Worm (Caenorhabditis elegans) whole organism, young adult: ENCODE results near the gene srbc-84.
"Not testable (repeated sequence)": the region's sequence is repeated elsewhere in the genome, so short reads cannot be mapped to it uniquely, and the experiment has no call there.

Experiments used
- B0261.1 ChIP-seq: sonication (generic microtip); optimal IDR thresholded peaks from 2 replicates; lab custom pipeline; 2016; ENCODE audit warnings: mild to moderate bottlenecking, missing genetic modification characterization, moderate library complexity, missing compliant biosample characterization
- C17E4.6 ChIP-seq: fragments of 200-800 bp; sonication (Bioruptor generic); IDR thresholded peaks from 2 replicates; pipeline ENCODE4 v1.3.6; 2022; ENCODE audit warnings: missing genetic modification reagents, missing genetic modification characterization, missing compliant biosample characterization
- D2030.7 ChIP-seq: fragments of 200-800 bp; sonication (Bioruptor generic); IDR thresholded peaks from 2 replicates; pipeline ENCODE4 v1.3.6; 2022; ENCODE audit warnings: missing genetic modification reagents, missing genetic modification characterization, missing compliant biosample characterization
- F23B12.7 ChIP-seq: sonication (generic microtip); optimal IDR thresholded peaks from 2 replicates; lab custom pipeline; 2017; ENCODE audit warnings: missing genetic modification characterization, mild to moderate bottlenecking, missing compliant biosample characterization, antibody characterized with exemption, moderate library complexity; ENCODE audit not compliant: insufficient read depth
- F39B2.1 ChIP-seq: fragments of 200-800 bp; sonication (Bioruptor generic); IDR thresholded peaks from 2 replicates; pipeline ENCODE4 v1.3.6; 2022; ENCODE audit warnings: missing genetic modification reagents, missing genetic modification characterization, missing compliant biosample characterization
- F49E8.2 ChIP-seq: sonication (generic microtip); optimal IDR thresholded peaks from 3 replicates; lab custom pipeline; 2017; ENCODE audit warnings: missing genetic modification characterization, mild to moderate bottlenecking, missing compliant biosample characterization, antibody characterized with exemption, moderate library complexity; ENCODE audit not compliant: insufficient read depth
- athp-1 ChIP-seq: sonication (generic microtip); optimal IDR thresholded peaks from 2 replicates; lab custom pipeline; 2017; ENCODE audit warnings: mild to moderate bottlenecking, missing genetic modification characterization, missing compliant biosample characterization
- cebp-2 ChIP-seq: fragments of 200-800 bp; sonication (Bioruptor generic); IDR thresholded peaks from 2 replicates; pipeline ENCODE4 v1.3.6; 2022; ENCODE audit warnings: missing genetic modification characterization, missing compliant biosample characterization
- ceh-40 ChIP-seq: fragments of 200-800 bp; sonication (Bioruptor generic); IDR thresholded peaks from 2 replicates; pipeline ENCODE4 v1.3.6; 2022; ENCODE audit warnings: missing genetic modification characterization, missing compliant biosample characterization
- die-1 ChIP-seq: sonication (generic microtip); optimal IDR thresholded peaks from 2 replicates; lab custom pipeline; 2016; ENCODE audit warnings: missing genotype, mild to moderate bottlenecking, missing genetic modification characterization, missing compliant biosample characterization
- dox-1 ChIP-seq: fragments of 200-800 bp; sonication (Bioruptor generic); IDR thresholded peaks from 2 replicates; pipeline ENCODE4 v1.3.6; 2022; ENCODE audit warnings: missing genetic modification reagents, missing genetic modification characterization, missing compliant biosample characterization
- egrh-3 ChIP-seq: fragments of 200-800 bp; sonication (Bioruptor generic); IDR thresholded peaks from 2 replicates; pipeline ENCODE4 v1.3.6; 2022; ENCODE audit warnings: missing genetic modification reagents, missing genetic modification characterization, missing compliant biosample characterization
- hlh-12 ChIP-seq: sonication (generic microtip); optimal IDR thresholded peaks from 2 replicates; lab custom pipeline; 2016; ENCODE audit warnings: missing genetic modification characterization, missing compliant biosample characterization
- hmg-1.2 ChIP-seq: fragments of 200-800 bp; sonication (Bioruptor generic); IDR thresholded peaks from 2 replicates; pipeline ENCODE4 v1.3.6; 2022; ENCODE audit warnings: missing genetic modification reagents, missing genetic modification characterization, missing compliant biosample characterization
- hsf-1 ChIP-seq: fragments of 200-800 bp; sonication (Bioruptor generic); IDR thresholded peaks from 2 replicates; pipeline ENCODE4 v1.3.6; 2022; ENCODE audit warnings: missing genetic modification reagents, missing genetic modification characterization, missing compliant biosample characterization
- lin-26 ChIP-seq: fragments of 200-800 bp; sonication (Bioruptor generic); IDR thresholded peaks from 2 replicates; pipeline ENCODE4 v1.3.6; 2022; ENCODE audit warnings: missing genetic modification reagents, missing genetic modification characterization, missing compliant biosample characterization
- madf-10 ChIP-seq: sonication (generic microtip); optimal IDR thresholded peaks from 2 replicates; lab custom pipeline; 2016; ENCODE audit warnings: mild to moderate bottlenecking, missing genetic modification characterization, missing compliant biosample characterization
- mcd-1 ChIP-seq: fragments of 200-800 bp; sonication (Bioruptor generic); IDR thresholded peaks from 2 replicates; pipeline ENCODE4 v1.3.6; 2022; ENCODE audit warnings: missing genetic modification reagents, missing genetic modification characterization, missing compliant biosample characterization
- nhr-80 ChIP-seq: sonication (generic microtip); optimal IDR thresholded peaks from 2 replicates; lab custom pipeline; 2016; ENCODE audit warnings: missing genetic modification characterization, missing compliant biosample characterization
- nhr-90 ChIP-seq: sonication (generic microtip); optimal IDR thresholded peaks from 2 replicates; lab custom pipeline; 2016; ENCODE audit warnings: missing genotype, mild to moderate bottlenecking, missing genetic modification characterization, missing compliant biosample characterization
- pbrm-1 ChIP-seq: fragments of 200-800 bp; sonication (Bioruptor generic); IDR thresholded peaks from 2 replicates; pipeline ENCODE4 v1.3.6; 2022; ENCODE audit warnings: missing genetic modification reagents, missing genetic modification characterization, missing compliant biosample characterization
- rpc-1 ChIP-seq, 2 experiments: fragments of 150-350 bp in 1 of 2; sonication (generic microtip) in 1 of 2; optimal IDR thresholded peaks; 2 replicates each; lab custom pipeline; 2014 to 2018; ENCODE audit warnings: missing biosample characterization in 1 of 2, missing genetic modification characterization in 1 of 2, missing genetic modification reagents in 1 of 2, missing genotype in 1 of 2
- snpc-4 ChIP-seq, 5 experiments: fragments of 150-350 bp in 1 of 5; sonication (generic microtip) in 4 of 5; optimal IDR thresholded peaks; 2 replicates each; lab custom pipeline; 2014 to 2018; ENCODE audit warnings: missing genetic modification characterization in 5 of 5, missing biosample characterization in 3 of 5, antibody characterized with exemption in 2 of 5, mild to moderate bottlenecking in 2 of 5, missing compliant biosample characterization in 2 of 5, missing genotype in 2 of 5, moderate library complexity in 2 of 5, missing genetic modification reagents in 1 of 5
- tbp1 ChIP-seq: fragments of 200-800 bp; sonication (Bioruptor generic); optimal IDR thresholded peaks from 2 replicates; lab custom pipeline; 2018; ENCODE audit warnings: mild to moderate bottlenecking, missing genetic modification characterization, missing compliant biosample characterization
- ztf-18 ChIP-seq: sonication (generic microtip); optimal IDR thresholded peaks from 2 replicates; lab custom pipeline; 2016; ENCODE audit warnings: missing genotype, mild to moderate bottlenecking, missing genetic modification characterization, missing compliant biosample characterization
- ztf-25 ChIP-seq: fragments of 200-800 bp; sonication (Bioruptor generic); IDR thresholded peaks from 2 replicates; pipeline ENCODE4 v1.3.6; 2022; ENCODE audit warnings: missing genetic modification reagents, missing genetic modification characterization, missing compliant biosample characterization

srbc-84 gene

DNA sequence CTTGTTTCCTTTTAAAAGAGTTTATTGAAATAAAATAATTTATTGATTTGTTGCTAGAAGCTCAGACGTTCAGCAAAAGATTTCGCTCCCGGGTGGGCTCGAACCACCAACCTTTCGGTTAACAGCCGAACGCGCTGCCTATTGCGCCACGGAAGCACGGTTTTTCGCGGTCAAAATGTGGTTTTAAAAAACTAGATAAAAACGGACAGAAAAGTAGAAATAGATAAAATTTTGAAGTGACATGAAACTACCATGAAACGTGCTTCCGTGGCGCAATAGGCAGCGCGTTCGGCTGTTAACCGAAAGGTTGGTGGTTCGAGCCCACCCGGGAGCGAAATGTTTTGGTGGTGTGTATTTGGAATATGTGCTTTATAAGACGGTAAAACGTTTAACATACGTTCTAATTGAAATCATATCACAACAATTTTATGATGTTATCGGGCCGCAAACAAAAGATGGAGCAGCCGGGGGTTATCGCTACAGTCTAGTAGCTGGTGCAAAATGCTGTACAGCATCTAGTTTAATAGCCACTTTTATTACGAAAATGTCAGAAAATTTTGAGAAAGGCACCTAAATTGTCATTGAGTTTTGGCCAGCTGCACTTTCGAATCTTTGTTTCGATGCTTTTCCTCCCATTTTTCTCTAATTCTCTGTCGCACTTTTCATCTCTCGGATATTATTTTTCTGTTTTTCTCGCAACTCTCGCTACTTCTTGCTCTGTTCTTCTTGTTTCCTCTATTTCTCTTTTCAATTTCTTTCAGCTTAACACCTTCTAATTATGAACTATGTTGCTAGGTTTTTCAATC is 39.7 kb downstream of the srbc-84 start, which contains the start of gene slc-9B.2 (continued):
- TF ChIP-seq ceh-40 (GFP tag; lab: Robert Waterston, UW), result peak; percentile 34; the same call in 1 of the 2 replicates
- TF ChIP-seq F23B12.7 (tag; lab: Kevin White, UChicago), result peak; percentile 40
- TF ChIP-seq hmg-1.2 (GFP tag; lab: Robert Waterston, UW), result peak; percentile 48
- TF ChIP-seq athp-1 (tag; lab: Kevin White, UChicago), result peak; percentile 11
- peak; percentile 63 for TF ChIP-seq D2030.7 (GFP tag; lab: Robert Waterston, UW)

DNA sequence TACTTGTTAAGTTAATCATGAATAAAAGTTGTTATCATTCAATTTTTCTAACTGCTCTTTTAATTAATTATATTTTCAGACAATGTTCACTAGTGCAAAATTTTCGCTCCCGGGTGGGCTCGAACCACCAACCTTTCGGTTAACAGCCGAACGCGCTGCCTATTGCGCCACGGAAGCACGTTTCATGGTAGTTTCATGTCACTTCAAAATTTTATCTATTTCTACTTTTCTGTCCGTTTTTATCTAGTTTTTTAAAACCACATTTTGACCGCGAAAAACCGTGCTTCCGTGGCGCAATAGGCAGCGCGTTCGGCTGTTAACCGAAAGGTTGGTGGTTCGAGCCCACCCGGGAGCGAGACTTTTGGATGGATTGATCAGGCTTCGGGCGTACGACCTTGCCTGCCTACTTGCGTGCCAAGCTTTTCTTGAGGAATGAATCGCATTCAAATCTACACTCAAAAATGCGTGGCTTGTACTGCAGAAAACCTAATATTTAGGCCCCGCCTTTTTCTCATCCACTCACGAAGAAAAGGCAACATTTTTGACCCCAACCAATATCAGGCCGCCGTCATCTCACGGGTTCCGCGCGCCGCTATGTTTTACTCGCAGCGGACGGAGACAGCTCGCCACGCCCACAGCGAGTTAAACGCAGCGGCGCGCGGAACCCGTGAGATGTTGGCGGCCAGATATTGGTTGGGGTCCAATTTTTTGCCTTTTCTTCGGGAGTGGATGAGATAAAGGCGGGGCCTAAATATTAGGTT is 42.9 kb downstream of the srbc-84 start:
- TF ChIP-seq die-1 (tag; lab: Kevin White, UChicago), result peak; percentile 13
- TF ChIP-seq F49E8.2, result peak; percentile 0
- TF ChIP-seq tbp1, result peak; percentile 82
- TF ChIP-seq egrh-3 (GFP tag; lab: Robert Waterston, UW), result 0 out of 2 replicates have a peak, but pooled peaks have one; percentile 17
- TF ChIP-seq dox-1 (GFP tag; lab: Robert Waterston, UW), result 0 out of 2 replicates have a peak, but pooled peaks have one; percentile 35
- 0 out of 2 replicates have a peak, but pooled peaks have one; percentile 2 for TF ChIP-seq ztf-25 (GFP tag; lab: Robert Waterston, UW)
- TF ChIP-seq snpc-4 (GFP tag; optimal IDR thresholded peaks at IDR 0.05; lab: Kevin White, UChicago), result not testable (repeated sequence)
- peak in 2 of 4 experiments; percentile 77 to 81 for TF ChIP-seq snpc-4 (tag; optimal IDR thresholded peaks at IDR 0.05; lab: Kevin White, UChicago)
- peak; percentile 10 for TF ChIP-seq madf-10 (tag; lab: Kevin White, UChicago)
- 0 out of 2 replicates have a peak, but pooled peaks have one; percentile 12 for TF ChIP-seq hsf-1 (GFP tag; lab: Robert Waterston, UW)
- TF ChIP-seq pbrm-1 (GFP tag; lab: Robert Waterston, UW), result 0 out of 2 replicates have a peak, but pooled peaks have one; percentile 43
- 0 out of 2 replicates have a peak, but pooled peaks have one; percentile 40 for TF ChIP-seq mcd-1
- 0 out of 2 replicates have a peak, but pooled peaks have one; percentile 64 for TF ChIP-seq cebp-2
- TF ChIP-seq lin-26, result peak; percentile 36; the same call in 1 of the 2 replicates
- peak; percentile 67 for TF ChIP-seq B0261.1 (tag; lab: Kevin White, UChicago)
- TF ChIP-seq nhr-90 (tag; lab: Kevin White, UChicago), result peak; percentile 10
- peak; percentile 33; the same call in 1 of the 2 replicates for TF ChIP-seq hmg-1.2 (GFP tag; lab: Robert Waterston, UW)
- TF ChIP-seq rpc-1 (optimal IDR thresholded peaks at IDR 0.05; lab: Kevin White, UChicago), result peak; percentile 54
- TF ChIP-seq rpc-1 (tag; optimal IDR thresholded peaks at IDR 0.05; lab: Kevin White, UChicago), result peak; percentile 72
- TF ChIP-seq D2030.7 (GFP tag; lab: Robert Waterston, UW), result 0 out of 2 replicates have a peak, but pooled peaks have one; percentile 34
- TF ChIP-seq ztf-18, result peak; percentile 34

ce11 chrV:16342258-16342618 is 43.5 kb downstream of the srbc-84 start, which contains the start of gene nhr-193:
Gene nhr-193, plus strand, starts transcription at chrV:16342308.
- TF ChIP-seq nhr-80 (tag; lab: Kevin White, UChicago) (peak; percentile 24), C17E4.6 (GFP tag; lab: Robert Waterston, UW) (no peak), hlh-12 (tag; lab: Kevin White, UChicago) (no peak)
- TF ChIP-seq, all 124 proteins: peak for 1

ce11 chrV:16346406-16347108 is 47.8 kb downstream of the srbc-84 start, which contains the start of the genes W08G11.5 and W08G11.1:
Gene W08G11.5, minus strand, starts transcription at chrV:16346506.
Gene W08G11.1, plus strand, starts transcription at chrV:16347058.
- no peak for TF ChIP-seq F39B2.1 (GFP tag; lab: Robert Waterston, UW)
- TF ChIP-seq hmg-1.2 (GFP tag; lab: Robert Waterston, UW), result no peak
